Worm (Caenorhabditis elegans) whole organism, mixed stage, embryonic: Measurements from ENCODE around the gene lys-8.
A peak's percentile ranks its signal among the peaks of the same experiment; 100 is the strongest.

Experiments used
- M03D4.4 ChIP-seq: sonication (generic microtip); optimal IDR thresholded peaks from 2 replicates; lab custom pipeline; 2017; ENCODE audit warnings: mild to moderate bottlenecking, missing genetic modification characterization, missing compliant biosample characterization
- bed-3 ChIP-seq: fragments of 200-800 bp; sonication (Bioruptor generic); optimal IDR thresholded peaks from 3 replicates; lab custom pipeline; 2018; ENCODE audit warnings: mild to moderate bottlenecking, missing genetic modification characterization, moderate library complexity, missing compliant biosample characterization
- blmp-1 ChIP-seq: fragments of 150-350 bp; optimal IDR thresholded peaks from 2 replicates; lab custom pipeline; 2014; ENCODE audit warnings: missing biosample characterization, missing genetic modification characterization
- ceh-39 ChIP-seq: fragments of 150-350 bp; optimal IDR thresholded peaks from 2 replicates; lab custom pipeline; 2014; ENCODE audit warnings: missing biosample characterization, missing genetic modification characterization
- ceh-43 ChIP-seq: fragments of 200-800 bp; sonication (Bioruptor generic); optimal IDR thresholded peaks from 2 replicates; lab custom pipeline; 2018; ENCODE audit warnings: mild to moderate bottlenecking, missing genetic modification characterization, moderate library complexity, missing compliant biosample characterization
- ceh-83 ChIP-seq: fragments of 200-800 bp; sonication (Bioruptor generic); optimal IDR thresholded peaks from 2 replicates; lab custom pipeline; 2018; ENCODE audit warnings: mild to moderate bottlenecking, missing genetic modification characterization, missing compliant biosample characterization
- ces-1 ChIP-seq: fragments of 150-350 bp; optimal IDR thresholded peaks from 2 replicates; lab custom pipeline; 2014; ENCODE audit warnings: missing biosample characterization, missing genetic modification reagents, missing genetic modification characterization
- cnd-1 ChIP-seq: fragments of 200-800 bp; sonication (Bioruptor generic); optimal IDR thresholded peaks from 2 replicates; lab custom pipeline; 2018; ENCODE audit warnings: mild to moderate bottlenecking, missing genetic modification characterization, missing compliant biosample characterization
- drap-1 ChIP-seq: fragments of 200-800 bp; sonication (Bioruptor generic); optimal IDR thresholded peaks from 3 replicates; lab custom pipeline; 2018; ENCODE audit warnings: mild to moderate bottlenecking, missing genetic modification characterization, missing compliant biosample characterization
- elt-1 ChIP-seq: sonication (generic microtip); optimal IDR thresholded peaks from 2 replicates; lab custom pipeline; 2017; ENCODE audit warnings: missing genetic modification characterization, mild to moderate bottlenecking, missing compliant biosample characterization, antibody characterized with exemption, moderate library complexity, borderline replicate concordance; ENCODE audit not compliant: insufficient read depth
- elt-3 ChIP-seq: fragments of 150-350 bp; optimal IDR thresholded peaks from 2 replicates; lab custom pipeline; 2014; ENCODE audit warnings: missing biosample characterization, missing genetic modification characterization
- flh-1 ChIP-seq: fragments of 200-800 bp; sonication (Bioruptor generic); optimal IDR thresholded peaks from 2 replicates; lab custom pipeline; 2018; ENCODE audit warnings: mild to moderate bottlenecking, missing genetic modification characterization, moderate library complexity, missing compliant biosample characterization
- hlh-1 ChIP-seq: fragments of 150-350 bp; optimal IDR thresholded peaks from 2 replicates; lab custom pipeline; 2014; ENCODE audit warnings: missing biosample characterization, missing genetic modification reagents, missing genetic modification characterization
- lin-13 ChIP-seq: fragments of 150-350 bp; optimal IDR thresholded peaks from 2 replicates; lab custom pipeline; 2014; ENCODE audit warnings: missing biosample characterization, missing genetic modification characterization
- lin-32 ChIP-seq: fragments of 200-800 bp; sonication (Bioruptor generic); optimal IDR thresholded peaks from 2 replicates; lab custom pipeline; 2018; ENCODE audit warnings: mild to moderate bottlenecking, missing genetic modification characterization, missing compliant biosample characterization
- lsy-2 ChIP-seq: fragments of 150-350 bp; optimal IDR thresholded peaks from 2 replicates; lab custom pipeline; 2014; ENCODE audit warnings: missing biosample characterization, missing genetic modification characterization
- mab-5 ChIP-seq: fragments of 150-350 bp; optimal IDR thresholded peaks from 2 replicates; lab custom pipeline; 2014; ENCODE audit warnings: missing biosample characterization, missing genetic modification characterization
- mls-2 ChIP-seq: sonication (generic microtip); optimal IDR thresholded peaks from 2 replicates; lab custom pipeline; 2016; ENCODE audit warnings: mild to moderate bottlenecking, missing genetic modification characterization, moderate library complexity, missing compliant biosample characterization
- nhr-12 ChIP-seq: fragments of 150-350 bp; optimal IDR thresholded peaks from 2 replicates; lab custom pipeline; 2014; ENCODE audit warnings: missing biosample characterization, missing genetic modification characterization
- nhr-2 ChIP-seq: fragments of 150-350 bp; optimal IDR thresholded peaks from 2 replicates; lab custom pipeline; 2014; ENCODE audit warnings: missing biosample characterization, missing genetic modification characterization
- nhr-237 ChIP-seq: fragments of 150-350 bp; optimal IDR thresholded peaks from 2 replicates; lab custom pipeline; 2014; ENCODE audit warnings: missing biosample characterization, missing genetic modification characterization
- nhr-28 ChIP-seq: fragments of 150-350 bp; optimal IDR thresholded peaks from 2 replicates; lab custom pipeline; 2014; ENCODE audit warnings: missing biosample characterization, missing genetic modification characterization
- nhr-76 ChIP-seq: sonication (generic microtip); optimal IDR thresholded peaks from 2 replicates; lab custom pipeline; 2017; ENCODE audit warnings: missing biosample characterization, missing genetic modification characterization
- pha-4 ChIP-seq: fragments of 150-350 bp; optimal IDR thresholded peaks from 2 replicates; lab custom pipeline; 2018; ENCODE audit warnings: missing biosample characterization, missing genetic modification reagents, missing genetic modification characterization
- snpc-4 ChIP-seq: fragments of 150-350 bp; optimal IDR thresholded peaks from 2 replicates; lab custom pipeline; 2014; ENCODE audit warnings: missing biosample characterization, missing genetic modification characterization
- tbx-8 ChIP-seq: fragments of 200-800 bp; sonication (Bioruptor generic); optimal IDR thresholded peaks from 2 replicates; lab custom pipeline; 2018; ENCODE audit warnings: mild to moderate bottlenecking, missing genetic modification characterization, moderate library complexity, missing compliant biosample characterization
- unc-120 ChIP-seq: sonication (generic microtip); optimal IDR thresholded peaks from 2 replicates; lab custom pipeline; 2017; ENCODE audit warnings: missing genetic modification characterization, missing compliant biosample characterization; ENCODE audit not compliant: poor library complexity, severe bottlenecking
- unc-39 ChIP-seq: fragments of 150-350 bp; optimal IDR thresholded peaks from 2 replicates; lab custom pipeline; 2014; ENCODE audit warnings: missing biosample characterization, missing genetic modification characterization
- unc-62 ChIP-seq: fragments of 150-350 bp; optimal IDR thresholded peaks from 2 replicates; lab custom pipeline; 2014; ENCODE audit warnings: missing biosample characterization, missing genetic modification reagents, missing genetic modification characterization
- zip-8 ChIP-seq: fragments of 150-350 bp; optimal IDR thresholded peaks from 2 replicates; lab custom pipeline; 2014; ENCODE audit warnings: missing biosample characterization, missing genetic modification characterization
- ztf-11 ChIP-seq: fragments of 150-350 bp; optimal IDR thresholded peaks from 2 replicates; lab custom pipeline; 2014; ENCODE audit warnings: missing biosample characterization, missing genetic modification characterization

Gene lys-8

DNA sequence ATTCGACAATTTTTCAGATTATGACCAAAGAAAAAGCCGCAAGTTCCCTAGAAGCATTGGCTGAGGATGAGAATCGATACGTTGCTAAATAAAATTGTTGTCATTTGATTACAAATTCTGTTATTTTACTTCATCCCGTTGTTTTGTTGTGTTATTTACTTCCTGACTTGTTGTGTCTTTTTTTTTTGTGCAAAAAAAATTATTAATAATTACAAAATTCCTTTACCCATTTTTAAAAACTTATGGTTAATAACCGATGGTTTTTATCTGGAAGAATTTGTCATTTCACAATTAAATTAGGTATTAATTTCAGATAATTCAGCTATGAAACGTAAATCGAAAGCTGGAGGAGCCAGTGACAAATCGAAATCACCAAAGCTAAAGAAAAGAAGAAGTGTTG lies 10.3 kb downstream of the lys-8 start, which contains the start of gene C17G10.1:
Gene C17G10.1, plus strand, starts transcription at position 301 of the 400 bp plus-strand sequence.
- TF ChIP-seq bed-3 (GFP tag; lab: Kevin White, UChicago) (no peak), elt-1 (no peak), cnd-1 (tag; lab: Kevin White, UChicago) (no peak), lin-13 (tag; lab: Kevin White, UChicago) (no peak), zip-8 (tag; lab: Kevin White, UChicago) (no peak), ceh-39 (tag; lab: Kevin White, UChicago) (no peak)
- TF ChIP-seq, all 35 proteins: peak for 0

DNA sequence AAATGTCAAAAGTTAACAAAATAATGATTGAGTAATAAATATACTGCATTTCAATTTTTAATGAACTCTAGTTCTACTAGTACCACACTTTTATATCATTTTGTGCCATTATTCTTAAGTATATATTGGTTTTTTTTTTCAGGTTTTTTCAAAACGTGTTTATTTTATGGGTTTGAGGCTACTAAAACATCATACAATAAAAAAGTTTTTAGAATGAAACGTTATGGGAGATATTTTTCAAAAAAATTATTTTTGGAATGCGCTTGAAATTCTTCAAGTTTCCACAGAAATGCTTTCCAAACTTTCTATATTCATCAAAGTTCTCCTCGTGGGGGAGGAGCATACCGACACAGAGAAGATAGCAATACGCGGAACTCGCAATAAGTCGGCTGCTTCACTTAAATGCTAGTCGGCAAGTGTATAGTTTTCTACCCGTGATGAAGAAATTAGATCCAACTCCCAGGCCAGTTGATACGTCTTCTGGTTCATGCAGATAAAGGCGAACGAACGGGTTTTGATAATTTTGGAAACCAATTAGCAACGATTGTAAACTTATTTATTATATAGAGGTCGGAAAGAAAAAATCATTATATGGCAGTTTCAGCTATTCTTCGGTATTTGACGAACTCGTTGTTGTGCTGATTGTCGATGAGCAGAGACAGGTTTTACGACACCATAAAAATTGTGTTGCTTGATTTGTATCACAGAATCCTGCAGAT lies 13.5 kb downstream of the lys-8 start, which contains the start of gene C17G10.10:
Gene C17G10.10, minus strand, starts transcription at position 51 of the 719 bp plus-strand sequence.
- TF ChIP-seq ceh-39 (tag; lab: Kevin White, UChicago), result no peak
- TF ChIP-seq nhr-76, result no peak
- no peak for TF ChIP-seq snpc-4
- no peak for TF ChIP-seq bed-3 (GFP tag; lab: Kevin White, UChicago)
- TF ChIP-seq pha-4 (tag; lab: Kevin White, UChicago), result peak; percentile 12
- TF ChIP-seq mls-2 (tag; lab: Kevin White, UChicago), result no peak
- TF ChIP-seq ces-1 (GFP tag; lab: Kevin White, UChicago), result no peak

DNA sequence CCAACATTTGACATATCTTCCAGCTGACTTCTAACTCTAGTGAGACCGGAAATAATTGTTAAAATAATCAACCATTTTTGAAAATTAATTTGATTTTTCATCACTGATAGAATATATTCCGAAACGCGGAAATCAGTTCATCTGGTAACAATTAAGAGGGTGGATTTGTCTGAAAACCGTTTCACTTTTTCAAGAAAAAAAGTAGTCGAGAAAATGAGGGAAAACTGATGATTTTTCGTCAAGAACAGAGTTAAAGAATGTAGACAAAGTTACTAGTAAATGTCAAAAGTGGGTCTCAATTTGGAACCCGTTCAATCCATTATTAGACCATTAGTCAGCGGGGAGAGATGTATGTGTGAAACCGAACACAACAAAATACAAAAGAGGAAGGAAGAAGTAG lies 17.2 kb downstream of the lys-8 start, which contains the start of gene C17G10.6:
Gene C17G10.6, minus strand, starts transcription at position 101 of the 400 bp plus-strand sequence.
- no peak for TF ChIP-seq unc-39 (tag; lab: Kevin White, UChicago)
- TF ChIP-seq pha-4 (tag; lab: Kevin White, UChicago), result no peak
- no peak for TF ChIP-seq flh-1 (GFP tag; lab: Kevin White, UChicago)
- no peak for TF ChIP-seq blmp-1 (tag; lab: Kevin White, UChicago)
- no peak for TF ChIP-seq elt-1
- no peak for TF ChIP-seq unc-62
- no peak for TF ChIP-seq nhr-237 (tag; lab: Kevin White, UChicago)
- TF ChIP-seq nhr-28 (tag; lab: Kevin White, UChicago), result no peak
- no peak for TF ChIP-seq M03D4.4 (tag; lab: Kevin White, UChicago)
- TF ChIP-seq ceh-43 (GFP tag; lab: Kevin White, UChicago), result no peak

DNA sequence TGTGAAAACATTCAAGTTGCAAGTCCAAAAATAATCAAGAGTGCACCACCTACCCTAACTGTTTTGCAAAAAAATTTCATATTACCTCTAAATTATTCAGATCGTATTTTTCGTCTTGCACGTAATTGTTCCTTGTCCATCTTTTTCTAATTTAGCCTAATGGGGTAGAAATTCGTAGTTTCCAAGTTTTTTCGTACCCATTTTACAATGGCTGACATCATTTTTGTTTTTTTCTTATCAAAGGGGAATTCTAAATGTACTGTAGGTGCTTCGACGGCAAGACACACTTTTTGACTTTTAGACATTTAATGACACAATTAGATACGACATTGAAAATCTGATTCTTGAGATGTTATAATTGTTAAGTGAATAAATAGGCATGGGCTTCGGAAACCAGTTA lies 18.5 kb downstream of the lys-8 start:
- TF ChIP-seq lsy-2 (tag; lab: Kevin White, UChicago) (no peak), unc-62 (no peak), lin-32 (GFP tag; lab: Kevin White, UChicago) (no peak), nhr-76 (no peak), tbx-8 (GFP tag; lab: Kevin White, UChicago) (no peak), nhr-12 (tag; lab: Kevin White, UChicago) (no peak), mab-5 (tag; lab: Kevin White, UChicago) (no peak), ceh-83 (GFP tag; lab: Kevin White, UChicago) (no peak), bed-3 (GFP tag; lab: Kevin White, UChicago) (no peak), M03D4.4 (tag; lab: Kevin White, UChicago) (no peak), elt-3 (tag; lab: Kevin White, UChicago) (no peak), lin-13 (tag; lab: Kevin White, UChicago) (no peak), unc-120 (tag; lab: Kevin White, UChicago) (no peak), blmp-1 (tag; lab: Kevin White, UChicago) (no peak), elt-1 (no peak)

DNA sequence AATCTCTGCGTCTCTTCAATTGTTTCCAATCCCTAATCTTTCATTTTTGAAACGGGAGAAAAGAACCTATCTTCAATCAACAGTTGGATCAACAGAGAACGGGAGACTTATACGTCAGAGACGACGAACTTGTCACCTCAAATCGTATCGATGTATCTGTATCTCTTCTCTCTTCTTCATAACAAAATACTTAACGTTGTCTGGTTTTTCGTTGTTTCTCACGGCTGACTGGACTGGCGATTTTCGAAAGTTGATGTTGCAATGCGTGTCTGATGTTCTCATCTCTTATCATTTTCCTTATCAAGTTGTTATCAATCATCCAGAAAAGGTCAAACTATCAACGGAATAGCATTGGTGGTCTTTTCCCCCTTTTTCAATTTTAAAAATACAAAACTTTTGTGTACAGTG lies 19.6 kb downstream of the lys-8 start:
- no peak for TF ChIP-seq drap-1 (GFP tag; lab: Kevin White, UChicago)
- peak; percentile 84 for TF ChIP-seq elt-3 (tag; lab: Kevin White, UChicago)
- TF ChIP-seq unc-62, result peak; percentile 57

DNA sequence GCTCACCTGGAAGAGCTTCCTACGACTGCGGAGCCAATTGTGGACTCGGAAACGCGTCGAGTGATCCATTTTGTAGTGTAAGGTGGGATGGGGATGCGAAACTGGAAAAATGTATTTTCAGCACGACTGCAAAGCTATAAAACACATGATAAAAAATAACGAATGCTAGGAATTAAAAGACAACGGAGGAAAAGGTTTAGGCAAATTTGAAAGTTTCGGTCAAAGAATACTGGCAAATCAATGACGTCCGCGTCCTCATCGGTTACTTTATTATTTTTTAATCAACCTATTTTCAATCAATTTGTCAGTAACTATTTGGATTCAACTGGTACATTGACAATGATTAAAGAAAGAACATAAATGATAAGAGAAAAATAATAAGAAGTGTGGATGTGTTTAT lies 21.8 kb downstream of the lys-8 start, which contains the start of gene C17G10.7:
Gene C17G10.7, minus strand, starts transcription at position 101 of the 400 bp plus-strand sequence.
- TF ChIP-seq ztf-11, result no peak
- no peak for TF ChIP-seq elt-3 (tag; lab: Kevin White, UChicago)
- TF ChIP-seq nhr-2 (tag; lab: Kevin White, UChicago), result no peak
- TF ChIP-seq elt-1, result no peak
- no peak for TF ChIP-seq hlh-1 (tag; lab: Kevin White, UChicago)
- no peak for TF ChIP-seq ceh-39 (tag; lab: Kevin White, UChicago)
- TF ChIP-seq zip-8 (tag; lab: Kevin White, UChicago), result no peak
- no peak for TF ChIP-seq mab-5 (tag; lab: Kevin White, UChicago)
- TF ChIP-seq ces-1 (GFP tag; lab: Kevin White, UChicago), result no peak
- no peak for TF ChIP-seq cnd-1 (tag; lab: Kevin White, UChicago)
